Worm (Caenorhabditis elegans): Measurements from ENCODE around the gene pudl-2.

DNA sequence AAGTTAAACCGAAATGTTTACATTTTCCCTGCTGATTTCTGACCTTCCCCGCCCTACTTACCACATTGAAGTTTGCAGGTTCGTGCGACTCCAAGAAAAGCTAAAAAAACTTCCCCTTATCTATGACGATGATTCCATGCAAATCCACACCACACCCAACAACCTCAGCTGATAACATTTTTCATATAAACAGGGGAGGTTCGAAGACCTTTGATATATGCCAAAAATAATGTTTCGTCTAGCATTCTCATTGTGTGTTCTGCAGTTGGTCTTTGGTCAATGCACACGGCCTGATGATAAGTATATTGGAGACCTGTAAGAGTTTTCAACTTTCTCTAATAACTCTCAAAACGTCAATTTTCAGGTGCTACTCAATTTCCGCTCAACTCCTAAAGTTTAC, 19.5 kb downstream of the pudl-2 start:
- TF ChIP-seq sptf-1 (tag; optimal IDR thresholded peaks at IDR 0.05), result no peak
- TF ChIP-seq snpc-4 (tag; optimal IDR thresholded peaks at IDR 0.05), result no peak
- no peak for TF ChIP-seq mep-1 (tag; optimal IDR thresholded peaks at IDR 0.05)
- TF ChIP-seq lsy-2 (tag; optimal IDR thresholded peaks at IDR 0.05), result no peak
- no peak for TF ChIP-seq pha-4 (tag; optimal IDR thresholded peaks at IDR 0.05)
- TF ChIP-seq elt-3 (tag; optimal IDR thresholded peaks at IDR 0.05), result no peak
- TF ChIP-seq ceh-43 (GFP tag; optimal IDR thresholded peaks at IDR 0.05), result no peak
- no peak for TF ChIP-seq ztf-11 (tag; optimal IDR thresholded peaks at IDR 0.05)
- TF ChIP-seq tbx-8 (GFP tag; optimal IDR thresholded peaks at IDR 0.05), result no peak
- no peak for TF ChIP-seq ces-1 (GFP tag; optimal IDR thresholded peaks at IDR 0.05)

Data from whole organism, mixed stage, embryonic.